Worm (Caenorhabditis elegans): ENCODE data around the gene grd-5.

DNA sequence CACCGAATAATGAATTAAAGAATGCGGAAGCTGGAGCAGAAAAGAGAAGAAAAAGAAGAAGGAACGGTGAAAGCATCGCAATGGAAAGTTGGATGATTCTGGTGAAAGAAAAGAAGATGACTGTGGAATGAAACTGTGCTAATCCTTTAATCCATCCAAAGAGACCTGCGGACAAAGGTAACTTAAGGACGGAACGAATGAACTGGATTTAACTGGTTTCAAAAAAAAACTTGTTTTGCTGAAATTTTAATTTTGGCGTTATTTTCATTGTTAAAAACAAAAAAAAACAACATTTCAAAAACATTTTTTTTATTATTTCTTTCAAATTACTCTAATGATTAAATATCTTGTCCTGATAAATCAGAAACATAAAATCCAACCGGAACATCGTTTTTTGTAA lies 18.1 kb downstream of the grd-5 start, which contains the start of gene grl-12:
- TF ChIP-seq snpc-4 (tag; optimal IDR thresholded peaks at IDR 0.05) (no peak), nhr-237 (tag; optimal IDR thresholded peaks at IDR 0.05) (no peak), pha-4 (tag; optimal IDR thresholded peaks at IDR 0.05) (no peak), nhr-76 (tag; optimal IDR thresholded peaks at IDR 0.05) (no peak), flh-1 (GFP tag; optimal IDR thresholded peaks at IDR 0.05) (no peak), nhr-12 (tag; optimal IDR thresholded peaks at IDR 0.05) (no peak), mab-5 (tag; optimal IDR thresholded peaks at IDR 0.05) (no peak), unc-39 (tag; optimal IDR thresholded peaks at IDR 0.05) (no peak), elt-3 (tag; optimal IDR thresholded peaks at IDR 0.05) (no peak), blmp-1 (tag; optimal IDR thresholded peaks at IDR 0.05) (no peak), unc-62 (GFP tag; optimal IDR thresholded peaks at IDR 0.05) (no peak), ceh-83 (GFP tag; optimal IDR thresholded peaks at IDR 0.05) (no peak), ztf-11 (tag; optimal IDR thresholded peaks at IDR 0.05) (no peak)

All from whole organism, mixed stage, embryonic.